Fruit fly (Drosophila melanogaster) whole organism, adult: Measurements from ENCODE around the gene CG32074.

Source experiments
- CG11617 ChIP-seq: fragments of 200-800 bp; sonication (Bioruptor generic); optimal IDR thresholded peaks from 2 replicates; lab custom pipeline; 2017; ENCODE audit warnings: mild to moderate bottlenecking, missing biosample characterization, missing genetic modification reagents, missing genetic modification characterization
- CG12768 ChIP-seq: fragments of 200-800 bp; sonication (Bioruptor generic); optimal IDR thresholded peaks from 2 replicates; lab custom pipeline; 2017; ENCODE audit warnings: missing biosample characterization, missing genetic modification characterization, mild to moderate bottlenecking, moderate library complexity, missing genetic modification reagents
- ovo ChIP-seq: fragments of 200-800 bp; sonication (Bioruptor generic); optimal IDR thresholded peaks from 2 replicates; lab custom pipeline; 2016; ENCODE audit warnings: missing biosample characterization, missing genetic modification characterization
- toe ChIP-seq: fragments of 200-800 bp; sonication (Bioruptor generic); optimal IDR thresholded peaks from 2 replicates; lab custom pipeline; 2016; ENCODE audit warnings: missing biosample characterization, missing genetic modification characterization

DNA sequence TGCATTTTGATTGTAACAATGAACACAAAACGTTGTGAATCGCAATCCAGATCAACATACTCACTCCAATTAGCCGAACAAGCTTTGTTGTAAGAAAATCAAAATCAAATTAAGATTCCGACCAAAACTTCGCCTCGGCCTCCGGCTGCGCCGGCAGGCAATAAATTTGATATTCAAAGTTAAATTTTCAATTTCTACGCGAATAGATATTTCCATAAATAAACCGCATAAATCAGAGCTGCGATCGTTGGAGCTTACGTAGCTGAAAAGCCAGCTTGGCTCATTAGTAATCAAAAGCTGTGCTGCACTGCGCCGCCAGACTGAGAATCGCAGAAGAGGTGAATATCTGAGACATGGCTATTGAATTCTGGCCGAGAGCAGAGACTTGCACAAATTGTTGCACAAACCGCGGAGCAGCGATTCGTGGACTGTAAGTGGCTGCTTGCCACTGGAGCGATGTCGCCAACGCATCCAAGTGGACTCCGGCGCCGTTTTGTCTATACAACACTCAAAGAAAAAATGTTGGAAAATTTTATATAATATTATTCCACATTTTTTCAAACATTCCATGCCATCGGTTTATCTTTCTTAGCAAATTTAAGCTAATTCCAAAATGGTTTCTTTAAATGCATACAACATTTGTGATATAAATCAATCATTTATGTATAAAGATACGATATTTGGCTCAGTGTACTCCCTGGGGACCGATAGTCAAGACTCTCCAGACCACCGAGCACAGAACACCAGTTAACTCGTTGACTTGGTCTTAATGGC lies 16.5 kb upstream of the CG32074 start:
- TF ChIP-seq toe (GFP tag; lab: Kevin White, UChicago): no peak
- TF ChIP-seq CG12768: no peak
- TF ChIP-seq CG11617: no peak
- TF ChIP-seq ovo (GFP tag; lab: Kevin White, UChicago): no peak
